Fruit fly (Drosophila melanogaster) whole organism, wandering third instar larva: Measurements from ENCODE around the gene arx.

Source experiments
- N ChIP-seq: fragments of >200 bp; optimal IDR thresholded peaks from 2 replicates; lab custom pipeline; 2018; ENCODE audit warnings: missing biosample characterization, missing external identifiers, missing genetic modification characterization
- br ChIP-seq: fragments of 200-800 bp; sonication (Bioruptor generic); optimal IDR thresholded peaks from 2 replicates; lab custom pipeline; 2016; ENCODE audit warnings: missing biosample characterization, missing genetic modification characterization

DNA sequence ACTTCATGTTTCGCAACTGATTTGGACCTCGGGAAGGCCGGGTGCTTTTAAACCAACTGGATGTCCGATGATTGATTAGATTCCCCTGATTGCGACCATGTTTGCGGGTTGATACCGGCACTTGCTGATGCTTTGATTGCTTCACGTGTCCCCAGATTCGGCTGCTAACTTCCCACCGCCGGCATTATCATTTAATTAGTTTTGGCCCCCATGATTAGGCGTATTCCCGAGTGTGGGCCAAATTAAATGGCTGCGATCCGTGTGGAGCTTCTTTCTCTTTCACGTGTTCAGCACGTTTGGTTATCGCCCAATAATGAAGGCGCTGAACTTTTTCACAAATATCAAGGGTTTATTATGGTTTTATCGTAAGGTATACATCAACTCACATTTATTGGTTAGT lies 20.7 kb upstream of the arx start, which contains the start of gene CG3819:
- no peak for TF ChIP-seq br
- no peak for TF ChIP-seq N (GFP tag; lab: Kevin White, UChicago)
